Fruit fly (Drosophila melanogaster) whole organism, embryonic: ENCODE measurements around the gene CG15740.

Experiments used
- ATbp ChIP-seq: fragments of 200-800 bp; sonication (Bioruptor generic); optimal IDR thresholded peaks from 2 replicates; lab custom pipeline; 2017; ENCODE audit warnings: missing biosample characterization, mild to moderate bottlenecking, missing genetic modification characterization, missing genetic modification reagents
- Atf-2 ChIP-seq: fragments of 200-800 bp; sonication (Bioruptor generic); optimal IDR thresholded peaks from 2 replicates; lab custom pipeline; 2016; ENCODE audit warnings: missing biosample characterization, missing genetic modification characterization
- BtbVII ChIP-seq: fragments of 200-800 bp; sonication (Bioruptor generic); optimal IDR thresholded peaks from 3 replicates; lab custom pipeline; 2017; ENCODE audit warnings: missing biosample characterization, mild to moderate bottlenecking, missing genetic modification characterization
- CG10462 ChIP-seq: fragments of 200-800 bp; sonication (Bioruptor generic); optimal IDR thresholded peaks from 2 replicates; lab custom pipeline; 2016; ENCODE audit warnings: missing biosample characterization, missing genetic modification characterization
- CG12769 ChIP-seq: fragments of 200-800 bp; sonication (Bioruptor generic); optimal IDR thresholded peaks from 2 replicates; lab custom pipeline; 2019; ENCODE audit warnings: missing biosample characterization, mild to moderate bottlenecking, missing genetic modification characterization, moderate library complexity
- CG13296 ChIP-seq: fragments of 200-800 bp; sonication (Bioruptor generic); optimal IDR thresholded peaks from 3 replicates; lab custom pipeline; 2018; ENCODE audit warnings: missing biosample characterization, mild to moderate bottlenecking, missing genetic modification characterization
- CG15514 ChIP-seq: fragments of 200-800 bp; sonication (Bioruptor generic); optimal IDR thresholded peaks from 3 replicates; lab custom pipeline; 2017; ENCODE audit warnings: missing biosample characterization, missing genetic modification characterization, mild to moderate bottlenecking, moderate library complexity, missing genetic modification reagents
- CG1647 ChIP-seq: fragments of 200-800 bp; sonication (Bioruptor generic); optimal IDR thresholded peaks from 3 replicates; lab custom pipeline; 2016; ENCODE audit warnings: missing biosample characterization, missing genetic modification characterization
- CG16779 ChIP-seq: fragments of 200-800 bp; sonication (Bioruptor generic); IDR thresholded peaks from 2 replicates; pipeline ENCODE4 v1.3.6; 2022; ENCODE audit warnings: missing biosample characterization, missing genetic modification characterization
- CG17385 ChIP-seq: fragments of 200-800 bp; sonication (Bioruptor generic); optimal IDR thresholded peaks from 3 replicates; lab custom pipeline; 2018; ENCODE audit warnings: missing biosample characterization, mild to moderate bottlenecking, missing genetic modification characterization
- CG18599 ChIP-seq: fragments of 200-800 bp; sonication (Bioruptor generic); optimal IDR thresholded peaks from 3 replicates; lab custom pipeline; 2017; ENCODE audit warnings: missing biosample characterization, missing genetic modification characterization, mild to moderate bottlenecking, moderate library complexity, missing genetic modification reagents
- CG2116 ChIP-seq: fragments of 200-800 bp; sonication (Bioruptor generic); optimal IDR thresholded peaks from 3 replicates; lab custom pipeline; 2018; ENCODE audit warnings: missing biosample characterization, mild to moderate bottlenecking, missing genetic modification characterization
- CG34376 ChIP-seq: fragments of 200-800 bp; sonication (Bioruptor generic); optimal IDR thresholded peaks from 2 replicates; lab custom pipeline; 2018; ENCODE audit warnings: missing biosample characterization, mild to moderate bottlenecking, missing genetic modification characterization
- CG4328 ChIP-seq: fragments of 200-800 bp; sonication (Bioruptor generic); optimal IDR thresholded peaks from 3 replicates; lab custom pipeline; 2017; ENCODE audit warnings: missing biosample characterization, missing genetic modification reagents, missing genetic modification characterization
- CG6272 ChIP-seq: fragments of 200-800 bp; sonication (Bioruptor generic); IDR thresholded peaks from 2 replicates; pipeline ENCODE4 v1.3.6; 2022; ENCODE audit warnings: missing biosample characterization, missing genetic modification characterization
- CG7271 ChIP-seq: fragments of 200-800 bp; sonication (Bioruptor generic); optimal IDR thresholded peaks from 2 replicates; lab custom pipeline; 2018; ENCODE audit warnings: missing biosample characterization, mild to moderate bottlenecking, missing genetic modification characterization, moderate library complexity
- CG7556 ChIP-seq: fragments of 200-800 bp; sonication (Bioruptor generic); optimal IDR thresholded peaks from 2 replicates; lab custom pipeline; 2017; ENCODE audit warnings: missing biosample characterization, mild to moderate bottlenecking, missing genetic modification characterization
- CG9817 ChIP-seq: fragments of 200-800 bp; sonication (Bioruptor generic); optimal IDR thresholded peaks from 2 replicates; lab custom pipeline; 2018; ENCODE audit warnings: missing biosample characterization, mild to moderate bottlenecking, missing genetic modification characterization, moderate library complexity
- CrebB ChIP-seq: fragments of 200-800 bp; sonication (Bioruptor generic); optimal IDR thresholded peaks from 3 replicates; lab custom pipeline; 2018; ENCODE audit warnings: missing biosample characterization, mild to moderate bottlenecking, missing genetic modification characterization
- Eip74EF ChIP-seq, 2 experiments: fragments of 200-800 bp in 1 of 2; fragments of >200 bp in 1 of 2; sonication (Bioruptor generic) in 1 of 2; optimal IDR thresholded peaks; 2 replicates each; lab custom pipeline; 2017 to 2019; ENCODE audit warnings: missing biosample characterization in 2 of 2, missing genetic modification characterization in 2 of 2, mild to moderate bottlenecking in 1 of 2, moderate library complexity in 1 of 2
- HLH3B ChIP-seq: fragments of 200-800 bp; sonication (Bioruptor generic); IDR thresholded peaks from 2 replicates; pipeline ENCODE4 v1.3.6; 2022; ENCODE audit warnings: missing biosample characterization, missing genetic modification characterization
- Hey ChIP-seq: fragments of 200-800 bp; sonication (Bioruptor generic); optimal IDR thresholded peaks from 3 replicates; lab custom pipeline; 2018; ENCODE audit warnings: missing biosample characterization, mild to moderate bottlenecking, missing genetic modification characterization
- Hmr ChIP-seq: fragments of 200-800 bp; sonication (Bioruptor generic); optimal IDR thresholded peaks from 3 replicates; lab custom pipeline; 2017; ENCODE audit warnings: mild to moderate bottlenecking, missing biosample characterization, missing genetic modification reagents, missing genetic modification characterization
- Hr78 ChIP-seq, 2 experiments: fragments of 200-800 bp in 1 of 2; fragments of >200 bp in 1 of 2; sonication (Bioruptor generic) in 1 of 2; optimal IDR thresholded peaks; 2 replicates each; lab custom pipeline; 2017 to 2019; ENCODE audit warnings: missing biosample characterization in 2 of 2, missing genetic modification characterization in 2 of 2, mild to moderate bottlenecking in 1 of 2, moderate library complexity in 1 of 2
- Nf-YB ChIP-seq: fragments of 200-800 bp; sonication (Bioruptor generic); optimal IDR thresholded peaks from 3 replicates; lab custom pipeline; 2019; ENCODE audit warnings: missing biosample characterization, mild to moderate bottlenecking, missing genetic modification characterization, moderate library complexity
- Nf-YC ChIP-seq: fragments of 200-800 bp; optimal IDR thresholded peaks from 3 replicates; lab custom pipeline; 2019; ENCODE audit warnings: missing biosample characterization, mild to moderate bottlenecking, missing genetic modification characterization, moderate library complexity
- PHDP ChIP-seq: fragments of 200-800 bp; sonication (Bioruptor generic); optimal IDR thresholded peaks from 3 replicates; lab custom pipeline; 2018; ENCODE audit warnings: missing biosample characterization, mild to moderate bottlenecking, missing genetic modification characterization, moderate library complexity
- Pdp1 ChIP-seq, 2 experiments: fragments of 200-800 bp; sonication (Bioruptor generic); optimal IDR thresholded peaks; 3 replicates each; lab custom pipeline; 2016; ENCODE audit warnings: missing biosample characterization in 2 of 2, missing genetic modification characterization in 2 of 2, mild to moderate bottlenecking in 1 of 2, moderate library complexity in 1 of 2
- Sry-δ ChIP-seq: fragments of 200-800 bp; sonication (Bioruptor generic); optimal IDR thresholded peaks from 2 replicates; lab custom pipeline; 2016; ENCODE audit warnings: missing biosample characterization, missing genetic modification characterization
- chif ChIP-seq, 2 experiments: fragments of 200-800 bp; sonication (Bioruptor generic); optimal IDR thresholded peaks; 3 replicates each; lab custom pipeline; 2016; ENCODE audit warnings: missing biosample characterization in 2 of 2, missing genetic modification characterization in 2 of 2
- chinmo ChIP-seq: fragments of 200-800 bp; sonication (Bioruptor generic); IDR thresholded peaks from 4 replicates; pipeline ENCODE4 v1.3.6; 2022; ENCODE audit warnings: missing biosample characterization, missing genetic modification characterization; ENCODE audit not compliant: partially characterized antibody
- cwo ChIP-seq: fragments of 200-800 bp; sonication (Bioruptor generic); optimal IDR thresholded peaks from 3 replicates; lab custom pipeline; 2017; ENCODE audit warnings: missing biosample characterization, missing genetic modification characterization, mild to moderate bottlenecking, moderate library complexity, missing genetic modification reagents
- eve ChIP-seq, 2 experiments: fragments of >200 bp; optimal IDR thresholded peaks; 2 replicates each; lab custom pipeline; 2017; ENCODE audit warnings: missing biosample characterization in 2 of 2, missing genetic modification characterization in 2 of 2
- exex ChIP-seq: fragments of 200-800 bp; sonication (Bioruptor generic); optimal IDR thresholded peaks from 4 replicates; lab custom pipeline; 2018; ENCODE audit warnings: missing biosample characterization, mild to moderate bottlenecking, missing genetic modification characterization, moderate library complexity
- gfzf ChIP-seq: fragments of 200-800 bp; sonication (Bioruptor generic); optimal IDR thresholded peaks from 2 replicates; lab custom pipeline; 2016; ENCODE audit warnings: missing biosample characterization, mild to moderate bottlenecking, missing genetic modification characterization, moderate library complexity
- grn ChIP-seq: fragments of 200-800 bp; sonication (Bioruptor generic); optimal IDR thresholded peaks from 3 replicates; lab custom pipeline; 2017; ENCODE audit warnings: missing biosample characterization, missing genetic modification characterization
- jigr1 ChIP-seq: fragments of 200-800 bp; sonication (Bioruptor generic); IDR thresholded peaks from 3 replicates; pipeline ENCODE4 v1.3.6; 2022; ENCODE audit warnings: missing biosample characterization, missing genetic modification characterization
- lab ChIP-seq: fragments of 200-800 bp; sonication (Bioruptor generic); optimal IDR thresholded peaks from 3 replicates; lab custom pipeline; 2017; ENCODE audit warnings: missing biosample characterization, missing genetic modification characterization, mild to moderate bottlenecking, moderate library complexity, missing genetic modification reagents
- peb ChIP-seq: fragments of 200-800 bp; sonication (Bioruptor generic); IDR thresholded peaks from 2 replicates; pipeline ENCODE4 v1.3.6; 2022; ENCODE audit warnings: missing biosample characterization, missing genetic modification characterization
- pfk ChIP-seq: fragments of 200-800 bp; sonication (Bioruptor generic); optimal IDR thresholded peaks from 2 replicates; lab custom pipeline; 2018; ENCODE audit warnings: missing biosample characterization, mild to moderate bottlenecking, missing genetic modification characterization, moderate library complexity
- sob ChIP-seq: fragments of 200-800 bp; sonication (Bioruptor generic); IDR thresholded peaks from 2 replicates; pipeline ENCODE4 v1.3.6; 2022; ENCODE audit warnings: missing biosample characterization, missing genetic modification characterization
- sr ChIP-seq: fragments of 200-800 bp; sonication (Bioruptor generic); IDR thresholded peaks from 3 replicates; pipeline ENCODE4 v1.3.6; 2022; ENCODE audit warnings: missing biosample characterization, missing genetic modification characterization
- stc ChIP-seq: fragments of 200-800 bp; sonication (Bioruptor generic); IDR thresholded peaks from 2 replicates; pipeline ENCODE4 v1.3.6; 2022; ENCODE audit warnings: missing biosample characterization, missing genetic modification characterization
- sug ChIP-seq: fragments of 200-800 bp; optimal IDR thresholded peaks from 2 replicates; lab custom pipeline; 2019; ENCODE audit warnings: missing biosample characterization, mild to moderate bottlenecking, missing genetic modification characterization, moderate library complexity
- tin ChIP-seq: fragments of 200-800 bp; sonication (Bioruptor generic); optimal IDR thresholded peaks from 3 replicates; lab custom pipeline; 2016; ENCODE audit warnings: missing biosample characterization, missing genetic modification characterization
- tna ChIP-seq: fragments of 200-800 bp; sonication (Bioruptor generic); IDR thresholded peaks from 2 replicates; pipeline ENCODE4 v1.3.6; 2022; ENCODE audit warnings: missing biosample characterization, missing genetic modification characterization; ENCODE audit not compliant: partially characterized antibody
- vfl ChIP-seq: fragments of 200-800 bp; sonication (Bioruptor generic); optimal IDR thresholded peaks from 2 replicates; lab custom pipeline; 2016; ENCODE audit warnings: missing biosample characterization, missing genetic modification characterization
- wek ChIP-seq: fragments of 200-800 bp; sonication (Bioruptor generic); optimal IDR thresholded peaks from 3 replicates; lab custom pipeline; 2018; ENCODE audit warnings: missing biosample characterization, mild to moderate bottlenecking, missing genetic modification characterization, moderate library complexity
- zf30C ChIP-seq: fragments of 200-800 bp; sonication (Bioruptor generic); optimal IDR thresholded peaks from 3 replicates; lab custom pipeline; 2018; ENCODE audit warnings: missing biosample characterization, mild to moderate bottlenecking, missing genetic modification characterization

CG15740 gene

dm6 chrX:11813721-11814161, 32.2 kb downstream of the CG15740 start:
- peak; percentile 72 for TF ChIP-seq Nf-YC (tag; lab: Kevin White, UChicago)
- TF ChIP-seq eve (GFP tag; optimal IDR thresholded peaks at IDR 0.05; lab: Kevin White, UChicago), result peak in 1 of 2 experiments; percentile 6
- TF ChIP-seq chinmo (GFP tag; lab: Robert Waterston, UW), result 0 out of 4 replicates have a peak, but pooled peaks have one; percentile 33
- TF ChIP-seq sug (tag; lab: Kevin White, UChicago), result peak; percentile 54
- peak; percentile 71 for TF ChIP-seq Nf-YB (GFP tag; lab: Kevin White, UChicago)
- TF ChIP-seq HLH3B, result no peak
- peak; percentile 11 for TF ChIP-seq Hey (tag; lab: Kevin White, UChicago)
- TF ChIP-seq CG17385, result no peak
- no peak for TF ChIP-seq gfzf (GFP tag; lab: Kevin White, UChicago)
- peak; percentile 29 for TF ChIP-seq CG34376
- peak in 1 of 2 experiments; percentile 48 for TF ChIP-seq Hr78 (GFP tag; optimal IDR thresholded peaks at IDR 0.05; lab: Kevin White, UChicago)
- no peak for TF ChIP-seq CrebB
- TF ChIP-seq CG16779, result no peak
- TF ChIP-seq cwo, result peak; percentile 85
- peak; percentile 42 for TF ChIP-seq grn (GFP tag; lab: Kevin White, UChicago)
- peak; percentile 78 for TF ChIP-seq exex (tag; lab: Kevin White, UChicago)
- no peak for TF ChIP-seq jigr1 (GFP tag; lab: Robert Waterston, UW)
- peak; percentile 1 for TF ChIP-seq lab (GFP tag; lab: Kevin White, UChicago)
- TF ChIP-seq, all 482 proteins: peak for 12

DNA sequence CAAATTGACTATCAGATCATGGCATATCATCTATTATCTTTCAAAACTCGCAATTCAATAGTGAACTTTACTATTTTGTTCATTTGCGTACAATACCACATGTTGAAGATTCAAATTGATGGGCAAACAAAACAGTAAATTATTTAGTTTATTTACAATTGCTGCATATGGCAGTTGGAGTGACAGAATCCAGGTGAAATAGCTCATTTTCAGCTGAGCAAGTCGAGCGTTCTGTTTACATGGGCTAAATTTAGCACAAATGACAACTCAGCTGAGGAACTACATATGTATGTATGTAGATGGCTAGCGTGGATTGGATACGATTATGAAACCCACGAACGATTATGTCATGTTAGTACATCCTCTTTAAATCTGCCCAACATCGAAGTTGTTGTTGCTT, 33.1 kb downstream of the CG15740 start:
- no peak for TF ChIP-seq Sry-δ (GFP tag; lab: Kevin White, UChicago)
- TF ChIP-seq CG13296, result peak; percentile 0
- TF ChIP-seq CG2116 (GFP tag; lab: Kevin White, UChicago), result no peak
- TF ChIP-seq wek, result no peak
- no peak for TF ChIP-seq sob (GFP tag; lab: Robert Waterston, UW)
- TF ChIP-seq chif (GFP tag; optimal IDR thresholded peaks at IDR 0.05; lab: Kevin White, UChicago), result no peak
- TF ChIP-seq CG6272 (GFP tag; lab: Robert Waterston, UW), result no peak
- TF ChIP-seq vfl (GFP tag; lab: Kevin White, UChicago), result no peak
- no peak for TF ChIP-seq sr (GFP tag; lab: Robert Waterston, UW)
- no peak for TF ChIP-seq CG9817 (tag; lab: Kevin White, UChicago)
- TF ChIP-seq CG18599, result peak; percentile 52
- no peak for TF ChIP-seq stc (GFP tag; lab: Robert Waterston, UW)
- TF ChIP-seq peb (GFP tag; lab: Robert Waterston, UW), result no peak
- TF ChIP-seq Eip74EF (GFP tag; optimal IDR thresholded peaks at IDR 0.05; lab: Kevin White, UChicago), result no peak
- peak in 1 of 2 experiments; percentile 25 for TF ChIP-seq Pdp1 (GFP tag; optimal IDR thresholded peaks at IDR 0.05; lab: Kevin White, UChicago)
- no peak for TF ChIP-seq CG1647
- no peak for TF ChIP-seq CG7271
- peak; percentile 11 for TF ChIP-seq CG4328 (GFP tag; lab: Kevin White, UChicago)
- TF ChIP-seq CG15514 (GFP tag; lab: Kevin White, UChicago), result peak; percentile 9
- no peak for TF ChIP-seq tin (GFP tag; lab: Kevin White, UChicago)
- peak; percentile 43 for TF ChIP-seq BtbVII (GFP tag; lab: Kevin White, UChicago)
- TF ChIP-seq ATbp (GFP tag; lab: Kevin White, UChicago), result peak; percentile 25
- peak; percentile 21 for TF ChIP-seq Hmr
- no peak for TF ChIP-seq Atf-2 (GFP tag; lab: Kevin White, UChicago)
- TF ChIP-seq CG7556 (GFP tag; lab: Kevin White, UChicago), result no peak
- TF ChIP-seq PHDP, result no peak
- no peak for TF ChIP-seq CG10462 (GFP tag; lab: Kevin White, UChicago)
- TF ChIP-seq CG17385, result no peak
- no peak for TF ChIP-seq zf30C (GFP tag; lab: Kevin White, UChicago)
- TF ChIP-seq pfk (GFP tag; lab: Kevin White, UChicago), result peak; percentile 5
- peak; percentile 24 for TF ChIP-seq CG12769 (tag; lab: Kevin White, UChicago)
- TF ChIP-seq tna (GFP tag; lab: Robert Waterston, UW), result no peak
